Fruit fly (Drosophila melanogaster) whole organism, embryonic: ENCODE results near the gene CG31663.
A peak's percentile ranks its signal among the peaks of the same experiment; 100 is the strongest.

Experiments
- Awh ChIP-seq: fragments of 200-800 bp; sonication (Bioruptor generic); IDR thresholded peaks from 2 replicates; pipeline ENCODE4, ENCODE4 v1.3.6; 2022; ENCODE audit warnings: missing biosample characterization, missing genetic modification characterization
- CG1024 ChIP-seq: fragments of 200-800 bp; sonication (Bioruptor generic); IDR thresholded peaks from 2 replicates; pipeline ENCODE4 v1.3.6; 2022; ENCODE audit warnings: missing biosample characterization, missing genetic modification characterization
- CG10979 ChIP-seq: fragments of 200-800 bp; sonication (Bioruptor generic); optimal IDR thresholded peaks from 2 replicates; lab custom pipeline; 2018; ENCODE audit warnings: missing biosample characterization, mild to moderate bottlenecking, missing genetic modification characterization, moderate library complexity
- CG11456 ChIP-seq: fragments of 200-800 bp; sonication (Bioruptor generic); IDR thresholded peaks from 3 replicates; pipeline ENCODE4 v1.3.6; 2022; ENCODE audit warnings: missing biosample characterization, missing genetic modification characterization
- CG11723 ChIP-seq: fragments of 200-800 bp; sonication (Bioruptor generic); optimal IDR thresholded peaks from 2 replicates; lab custom pipeline; 2017; ENCODE audit warnings: missing biosample characterization, mild to moderate bottlenecking, missing genetic modification characterization
- CG12071 ChIP-seq: fragments of 200-800 bp; sonication (Bioruptor generic); optimal IDR thresholded peaks from 3 replicates; lab custom pipeline; 2018; ENCODE audit warnings: missing biosample characterization, mild to moderate bottlenecking, missing genetic modification characterization
- CG12155 ChIP-seq: fragments of 200-800 bp; sonication (Bioruptor generic); optimal IDR thresholded peaks from 3 replicates; lab custom pipeline; 2016; ENCODE audit warnings: missing biosample characterization, missing genetic modification characterization
- CG12391 ChIP-seq: fragments of 200-800 bp; sonication (Bioruptor generic); optimal IDR thresholded peaks from 3 replicates; lab custom pipeline; 2018; ENCODE audit warnings: missing biosample characterization, mild to moderate bottlenecking, missing genetic modification characterization, moderate library complexity
- CG14050 ChIP-seq: fragments of 200-800 bp; sonication (Bioruptor generic); IDR thresholded peaks from 3 replicates; pipeline ENCODE4 v1.3.6; 2022; ENCODE audit warnings: missing biosample characterization, missing genetic modification characterization
- CG1529 ChIP-seq: fragments of 200-800 bp; sonication (Bioruptor generic); optimal IDR thresholded peaks from 3 replicates; lab custom pipeline; 2018; ENCODE audit warnings: missing biosample characterization, missing genetic modification characterization
- CG15514 ChIP-seq: fragments of 200-800 bp; sonication (Bioruptor generic); optimal IDR thresholded peaks from 3 replicates; lab custom pipeline; 2017; ENCODE audit warnings: missing biosample characterization, missing genetic modification characterization, mild to moderate bottlenecking, moderate library complexity, missing genetic modification reagents
- CG17612 ChIP-seq: fragments of 200-800 bp; sonication (Bioruptor generic); IDR thresholded peaks from 2 replicates; pipeline ENCODE4 v1.3.6; 2022; ENCODE audit warnings: missing biosample characterization, missing genetic modification characterization
- CG17802 ChIP-seq: fragments of 200-800 bp; sonication (Bioruptor generic); optimal IDR thresholded peaks from 2 replicates; lab custom pipeline; 2018; ENCODE audit warnings: missing biosample characterization, mild to moderate bottlenecking, missing genetic modification characterization, moderate library complexity
- CG2875 ChIP-seq: fragments of 200-800 bp; sonication (Bioruptor generic); optimal IDR thresholded peaks from 2 replicates; lab custom pipeline; 2017; ENCODE audit warnings: missing biosample characterization, mild to moderate bottlenecking, missing genetic modification characterization, missing genetic modification reagents
- CG8089 ChIP-seq: fragments of 200-800 bp; sonication (Bioruptor generic); optimal IDR thresholded peaks from 3 replicates; lab custom pipeline; 2016; ENCODE audit warnings: missing biosample characterization, missing genetic modification characterization
- CG9215 ChIP-seq: fragments of 200-800 bp; sonication (Bioruptor generic); IDR thresholded peaks from 2 replicates; pipeline ENCODE4 v1.3.6; 2022; ENCODE audit warnings: missing biosample characterization, missing genetic modification characterization
- CG9609 ChIP-seq: fragments of 200-800 bp; sonication (Bioruptor generic); optimal IDR thresholded peaks from 3 replicates; lab custom pipeline; 2016; ENCODE audit warnings: missing biosample characterization, missing genetic modification characterization
- Dip2 ChIP-seq: fragments of 200-800 bp; sonication (Bioruptor generic); IDR thresholded peaks from 2 replicates; pipeline ENCODE4 v1.3.6; 2022; ENCODE audit warnings: missing biosample characterization, missing genetic modification characterization
- Drgx ChIP-seq: fragments of 200-800 bp; sonication (Bioruptor generic); IDR thresholded peaks from 2 replicates; pipeline ENCODE4 v1.3.6; 2022; ENCODE audit warnings: missing biosample characterization, missing genetic modification characterization
- E2f1 ChIP-seq: fragments of 200-800 bp; sonication (Bioruptor generic); IDR thresholded peaks from 2 replicates; pipeline ENCODE4 v1.3.6; 2022; ENCODE audit warnings: missing biosample characterization, missing genetic modification characterization
- Gsc ChIP-seq: fragments of 200-800 bp; sonication (Bioruptor generic); IDR thresholded peaks from 2 replicates; pipeline ENCODE4 v1.3.6; 2022; ENCODE audit warnings: missing biosample characterization, missing genetic modification characterization
- Myb ChIP-seq: fragments of 200-800 bp; sonication (Bioruptor generic); optimal IDR thresholded peaks from 2 replicates; lab custom pipeline; 2016; ENCODE audit warnings: missing biosample characterization, missing genetic modification characterization
- Poxn ChIP-seq: fragments of 200-800 bp; sonication (Bioruptor generic); IDR thresholded peaks from 2 replicates; pipeline ENCODE4 v1.3.6; 2022; ENCODE audit warnings: missing biosample characterization, missing genetic modification characterization
- Six4 ChIP-seq: fragments of 200-800 bp; sonication (Bioruptor generic); optimal IDR thresholded peaks from 2 replicates; lab custom pipeline; 2016; ENCODE audit warnings: missing biosample characterization, missing genetic modification characterization
- Tbp ChIP-seq: fragments of >200 bp; optimal IDR thresholded peaks from 2 replicates; lab custom pipeline; 2018; ENCODE audit warnings: missing biosample characterization, missing genetic modification characterization
- Vsx1 ChIP-seq: fragments of 200-800 bp; sonication (Bioruptor generic); optimal IDR thresholded peaks from 2 replicates; lab custom pipeline; 2017; ENCODE audit warnings: missing biosample characterization, mild to moderate bottlenecking, missing genetic modification characterization, missing genetic modification reagents
- ab ChIP-seq: fragments of 200-800 bp; sonication (Bioruptor generic); optimal IDR thresholded peaks from 2 replicates; lab custom pipeline; 2016; ENCODE audit warnings: missing biosample characterization, missing genetic modification characterization
- az2 ChIP-seq: fragments of 200-800 bp; sonication (Bioruptor generic); optimal IDR thresholded peaks from 3 replicates; lab custom pipeline; 2016; ENCODE audit warnings: missing biosample characterization, missing genetic modification characterization
- bowl ChIP-seq: fragments of 200-800 bp; sonication (Bioruptor generic); IDR thresholded peaks from 2 replicates; pipeline ENCODE4 v1.3.6; 2022; ENCODE audit warnings: missing biosample characterization, missing genetic modification characterization
- cato ChIP-seq: fragments of 200-800 bp; sonication (Bioruptor generic); optimal IDR thresholded peaks from 2 replicates; lab custom pipeline; 2016; ENCODE audit warnings: missing biosample characterization, missing genetic modification characterization, borderline replicate concordance
- croc ChIP-seq: fragments of 200-800 bp; sonication (Bioruptor generic); conservative IDR thresholded peaks from 3 replicates; pipeline ENCODE4 v1.3.6; 2022; ENCODE audit warnings: missing biosample characterization, missing genetic modification characterization
- ems ChIP-seq: fragments of 200-800 bp; sonication (Bioruptor generic); optimal IDR thresholded peaks from 3 replicates; lab custom pipeline; 2016; ENCODE audit warnings: missing biosample characterization, missing genetic modification characterization
- fd64A ChIP-seq: fragments of 200-800 bp; sonication (Bioruptor generic); optimal IDR thresholded peaks from 3 replicates; lab custom pipeline; 2018; ENCODE audit warnings: missing biosample characterization, mild to moderate bottlenecking, missing genetic modification characterization
- gem ChIP-seq: fragments of 200-800 bp; sonication (Bioruptor generic); optimal IDR thresholded peaks from 2 replicates; lab custom pipeline; 2019; ENCODE audit warnings: missing biosample characterization, mild to moderate bottlenecking, missing genetic modification characterization, moderate library complexity
- insv ChIP-seq, 2 experiments: fragments of 200-800 bp; sonication (Bioruptor generic); optimal IDR thresholded peaks; 3 replicates each; lab custom pipeline; 2016 to 2018; ENCODE audit warnings: missing biosample characterization in 2 of 2, missing genetic modification characterization in 2 of 2
- jing ChIP-seq: fragments of 200-800 bp; sonication (Bioruptor generic); optimal IDR thresholded peaks from 2 replicates; lab custom pipeline; 2018; ENCODE audit warnings: missing biosample characterization, mild to moderate bottlenecking, missing genetic modification characterization
- jumu ChIP-seq: fragments of 200-800 bp; sonication (Bioruptor generic); optimal IDR thresholded peaks from 3 replicates; lab custom pipeline; 2016; ENCODE audit warnings: missing biosample characterization, missing genetic modification characterization
- lbe ChIP-seq: fragments of 200-800 bp; sonication (Bioruptor generic); optimal IDR thresholded peaks from 2 replicates; lab custom pipeline; 2016; ENCODE audit warnings: missing biosample characterization, mild to moderate bottlenecking, missing genetic modification characterization
- lov ChIP-seq, 2 experiments: fragments of 200-800 bp in 1 of 2; fragments of >200 bp in 1 of 2; sonication (Bioruptor generic) in 1 of 2; IDR thresholded peaks in 1 of 2; optimal IDR thresholded peaks in 1 of 2; 2 replicates in 1 of 2; 3 replicates in 1 of 2; pipeline versions ENCODE4 v1.3.6 to Lab custom; 2017 to 2022; ENCODE audit warnings: missing biosample characterization in 1 of 2, missing genetic modification characterization in 1 of 2
- luna ChIP-seq: fragments of 200-800 bp; sonication (Bioruptor generic); optimal IDR thresholded peaks from 2 replicates; lab custom pipeline; 2016; ENCODE audit warnings: missing biosample characterization, missing genetic modification characterization
- odd ChIP-seq: fragments of 200-800 bp; sonication (Bioruptor generic); optimal IDR thresholded peaks from 2 replicates; lab custom pipeline; 2017; ENCODE audit warnings: missing biosample characterization, mild to moderate bottlenecking, missing genetic modification characterization
- phol ChIP-seq: fragments of 200-800 bp; sonication (Bioruptor generic); optimal IDR thresholded peaks from 3 replicates; lab custom pipeline; 2018; ENCODE audit warnings: missing biosample characterization, mild to moderate bottlenecking, missing genetic modification characterization, moderate library complexity
- prd ChIP-seq, 3 experiments: fragments of >200 bp in 2 of 3; fragments of 200-800 bp in 1 of 3; sonication (Bioruptor generic) in 1 of 3; optimal IDR thresholded peaks in 2 of 3; IDR thresholded peaks in 1 of 3; 2 replicates in 2 of 3; 3 replicates in 1 of 3; pipeline versions ENCODE4 v1.3.6 to Lab custom; 2017 to 2022; ENCODE audit warnings: missing biosample characterization in 1 of 3, missing genetic modification characterization in 1 of 3
- row ChIP-seq: fragments of 200-800 bp; sonication (Bioruptor generic); IDR thresholded peaks from 3 replicates; pipeline ENCODE4 v1.3.6; 2022; ENCODE audit warnings: missing biosample characterization, missing genetic modification characterization
- salm ChIP-seq: fragments of 200-800 bp; sonication (Bioruptor generic); optimal IDR thresholded peaks from 2 replicates; lab custom pipeline; 2018; ENCODE audit warnings: missing biosample characterization, mild to moderate bottlenecking, missing genetic modification characterization
- slou ChIP-seq: fragments of 200-800 bp; sonication (Bioruptor generic); optimal IDR thresholded peaks from 3 replicates; lab custom pipeline; 2016; ENCODE audit warnings: missing biosample characterization, missing genetic modification characterization
- sna ChIP-seq: fragments of 200-800 bp; sonication (Bioruptor generic); IDR thresholded peaks from 2 replicates; pipeline ENCODE4 v1.3.6; 2022; ENCODE audit warnings: missing biosample characterization, missing genetic modification characterization; ENCODE audit not compliant: partially characterized antibody
- sr ChIP-seq: fragments of 200-800 bp; sonication (Bioruptor generic); IDR thresholded peaks from 3 replicates; pipeline ENCODE4 v1.3.6; 2022; ENCODE audit warnings: missing biosample characterization, missing genetic modification characterization
- tll ChIP-seq, 2 experiments: fragments of 200-800 bp in 1 of 2; fragments of >200 bp in 1 of 2; sonication (Bioruptor generic) in 1 of 2; optimal IDR thresholded peaks; 2 replicates each; lab custom pipeline; 2017 to 2019; ENCODE audit warnings: missing biosample characterization in 2 of 2, missing genetic modification characterization in 2 of 2, mild to moderate bottlenecking in 1 of 2, moderate library complexity in 1 of 2
- zfh2 ChIP-seq: fragments of 200-800 bp; sonication (Bioruptor generic); optimal IDR thresholded peaks from 2 replicates; lab custom pipeline; 2016; ENCODE audit warnings: missing biosample characterization, missing genetic modification characterization

Gene CG31663

DNA sequence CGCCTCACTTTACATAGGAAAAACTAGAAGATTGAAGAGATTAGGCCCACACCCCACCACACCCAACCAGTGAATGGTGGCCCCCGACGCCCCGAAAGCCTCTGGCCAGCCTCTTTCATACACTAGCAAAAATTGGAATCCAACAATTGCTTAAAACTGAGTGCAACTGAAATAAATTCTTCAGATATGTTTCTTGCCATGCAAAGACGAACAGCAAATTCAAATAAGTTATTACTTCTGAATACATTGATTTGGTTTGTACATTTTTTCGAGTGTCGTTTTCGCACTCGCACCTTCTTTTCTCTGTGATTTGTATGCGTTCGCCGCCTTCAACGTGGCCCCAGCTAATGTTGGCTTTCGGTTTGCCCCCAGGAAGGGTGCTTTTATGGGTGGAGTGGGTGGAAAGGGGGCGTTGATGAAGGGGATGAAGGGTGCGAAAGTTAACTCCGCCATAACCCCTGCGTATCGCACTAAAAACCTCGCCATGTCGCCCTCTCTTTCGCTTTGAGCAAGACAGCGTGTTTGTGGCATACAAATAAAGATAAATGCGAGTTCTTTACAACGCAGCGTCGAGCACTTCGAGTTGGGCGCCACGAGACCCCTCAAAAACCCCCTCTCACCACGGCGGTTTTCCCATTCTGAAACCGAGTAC is 43.4 kb downstream of the CG31663 start (continued):
- TF ChIP-seq CG8089 (GFP tag; lab: Kevin White, UChicago) (no peak), CG9609 (GFP tag; lab: Kevin White, UChicago) (no peak), Poxn (GFP tag; lab: Robert Waterston, UW) (0 out of 2 replicates have a peak, but pooled peaks have one; percentile 30), CG12391 (tag; lab: Kevin White, UChicago) (peak; percentile 20), tll (GFP tag; optimal IDR thresholded peaks at IDR 0.05; lab: Kevin White, UChicago) (no peak), lbe (GFP tag; lab: Kevin White, UChicago) (no peak), ab (GFP tag; lab: Kevin White, UChicago) (no peak), gem (peak; percentile 55), CG9215 (GFP tag; lab: Robert Waterston, UW) (no peak), lov (optimal IDR thresholded peaks at IDR 0.05; lab: Kevin White, UChicago) (no peak), lov (GFP tag; IDR thresholded peaks at IDR 0.05; lab: Robert Waterston, UW) (no peak), E2f1 (GFP tag; lab: Robert Waterston, UW) (no peak; the same call in 1 of the 2 replicates), Vsx1 (no peak), Six4 (GFP tag; lab: Kevin White, UChicago) (no peak), Tbp (GFP tag; lab: Kevin White, UChicago) (no peak), Myb (GFP tag; lab: Kevin White, UChicago) (peak; percentile 3), CG1024 (0 out of 2 replicates have a peak, but pooled peaks have one; percentile 31), Drgx (no peak), CG1529 (GFP tag; lab: Kevin White, UChicago) (no peak), row (GFP tag; lab: Robert Waterston, UW) (peak; percentile 73), az2 (peak; percentile 27), ems (GFP tag; lab: Kevin White, UChicago) (no peak), CG11723 (no peak), CG14050 (GFP tag; lab: Robert Waterston, UW) (no peak), zfh2 (GFP tag; lab: Kevin White, UChicago) (no peak), CG11456 (GFP tag; lab: Robert Waterston, UW) (no peak), luna (GFP tag; lab: Kevin White, UChicago) (no peak), phol (tag; lab: Kevin White, UChicago) (peak; percentile 7), cato (GFP tag; lab: Kevin White, UChicago) (no peak), CG17802 (no peak), bowl (no peak), CG17612 (GFP tag; lab: Robert Waterston, UW) (no peak), Dip2 (no peak), jumu (GFP tag; lab: Kevin White, UChicago) (no peak), fd64A (no peak), CG10979 (tag; lab: Kevin White, UChicago) (no peak), slou (GFP tag; lab: Kevin White, UChicago) (peak; percentile 1), odd (GFP tag; lab: Kevin White, UChicago) (no peak), CG2875 (GFP tag; lab: Kevin White, UChicago) (no peak), CG15514 (GFP tag; lab: Kevin White, UChicago) (peak; percentile 39), Gsc (no peak), insv (GFP tag; optimal IDR thresholded peaks at IDR 0.05; lab: Kevin White, UChicago) (no peak), sna (no peak), jing (GFP tag; lab: Kevin White, UChicago) (no peak), prd (optimal IDR thresholded peaks at IDR 0.05; lab: Kevin White, UChicago) (no peak), prd (GFP tag; IDR thresholded peaks at IDR 0.05; lab: Robert Waterston, UW) (peak; percentile 52; the same call in 1 of the 3 replicates), CG12155 (GFP tag; lab: Kevin White, UChicago) (no peak), Awh (GFP tag; lab: Robert Waterston, UW) (no peak), croc (GFP tag; lab: Robert Waterston, UW) (no peak), sr (GFP tag; lab: Robert Waterston, UW) (no peak), salm (tag; lab: Kevin White, UChicago) (no peak), CG12071 (GFP tag; lab: Kevin White, UChicago) (peak; percentile 7)
